Worm (Caenorhabditis elegans) whole organism, L1 larva: Measurements from ENCODE around the gene R09H10.5.

Experiments used
- C16A3.4 ChIP-seq: fragments of 150-350 bp; optimal IDR thresholded peaks from 2 replicates; lab custom pipeline; 2014; ENCODE audit warnings: missing biosample characterization, missing genetic modification characterization
- C34B4.2 ChIP-seq: sonication (generic microtip); optimal IDR thresholded peaks from 2 replicates; lab custom pipeline; 2017; ENCODE audit warnings: mild to moderate bottlenecking, missing genetic modification characterization, missing compliant biosample characterization
- F16B12.6 ChIP-seq: fragments of 150-350 bp; optimal IDR thresholded peaks from 2 replicates; lab custom pipeline; 2014; ENCODE audit warnings: missing biosample characterization, missing genetic modification characterization
- aha-1 ChIP-seq: fragments of 150-350 bp; optimal IDR thresholded peaks from 2 replicates; lab custom pipeline; 2014; ENCODE audit warnings: missing biosample characterization, missing genetic modification characterization
- ceh-8 ChIP-seq: fragments of 200-800 bp; sonication (Bioruptor generic); optimal IDR thresholded peaks from 2 replicates; lab custom pipeline; 2018; ENCODE audit warnings: mild to moderate bottlenecking, missing genetic modification characterization, moderate library complexity, missing compliant biosample characterization
- ces-1 ChIP-seq: fragments of 150-350 bp; optimal IDR thresholded peaks from 2 replicates; lab custom pipeline; 2014; ENCODE audit warnings: missing biosample characterization, missing genetic modification reagents, missing genetic modification characterization
- dpl-1 ChIP-seq, 3 experiments: fragments of 150-350 bp in 2 of 3; sonication (generic microtip) in 1 of 3; optimal IDR thresholded peaks; 2 replicates each; lab custom pipeline; 2014 to 2017; ENCODE audit warnings: missing biosample characterization in 3 of 3, missing genetic modification characterization in 3 of 3, missing genetic modification reagents in 3 of 3
- dsc-1 ChIP-seq: sonication (generic microtip); optimal IDR thresholded peaks from 2 replicates; lab custom pipeline; 2016; ENCODE audit warnings: mild to moderate bottlenecking, missing genetic modification characterization, missing compliant biosample characterization
- egl-13 ChIP-seq: sonication (generic microtip); optimal IDR thresholded peaks from 2 replicates; lab custom pipeline; 2016; ENCODE audit warnings: missing genotype, missing genetic modification reagents, missing genetic modification characterization, missing compliant biosample characterization
- egl-27 ChIP-seq, 2 experiments: fragments of 150-350 bp in 1 of 2; sonication (generic microtip); optimal IDR thresholded peaks; 3 replicates each; lab custom pipeline; 2017 to 2018; ENCODE audit warnings: missing biosample characterization in 2 of 2, missing genetic modification characterization in 2 of 2, missing genetic modification reagents in 2 of 2
- elt-2 ChIP-seq: sonication (generic microtip); optimal IDR thresholded peaks from 2 replicates; lab custom pipeline; 2016; ENCODE audit warnings: missing genetic modification characterization, mild to moderate bottlenecking, inconsistent platforms, missing compliant biosample characterization, missing genetic modification reagents
- elt-3 ChIP-seq, 6 experiments: fragments of 150-350 bp in 1 of 6; sonication (generic microtip); optimal IDR thresholded peaks; 2 replicates each; lab custom pipeline; 2017 to 2018; ENCODE audit warnings: missing biosample characterization in 6 of 6, missing genetic modification characterization in 6 of 6, inconsistent platforms in 1 of 6
- fkh-4 ChIP-seq: sonication (generic microtip); optimal IDR thresholded peaks from 2 replicates; lab custom pipeline; 2016; ENCODE audit warnings: missing compliant biosample characterization, missing genetic modification characterization, borderline replicate concordance
- hlh-4 ChIP-seq: sonication (generic microtip); optimal IDR thresholded peaks from 2 replicates; lab custom pipeline; 2016; ENCODE audit warnings: mild to moderate bottlenecking, missing genetic modification characterization, missing compliant biosample characterization
- isw-1 ChIP-seq: fragments of 200-800 bp; sonication (Bioruptor generic); IDR thresholded peaks from 2 replicates; pipeline ENCODE4 v1.3.6; 2022; ENCODE audit warnings: missing genetic modification characterization, missing compliant biosample characterization
- lin-35 ChIP-seq, 2 experiments: fragments of 150-350 bp; optimal IDR thresholded peaks; 2 replicates each; lab custom pipeline; 2014; ENCODE audit warnings: missing biosample characterization in 2 of 2, missing genetic modification characterization in 2 of 2, missing genetic modification reagents in 2 of 2
- lin-39 ChIP-seq: fragments of 150-350 bp; optimal IDR thresholded peaks from 2 replicates; lab custom pipeline; 2014; ENCODE audit warnings: missing biosample characterization, missing genetic modification reagents, missing genetic modification characterization
- lir-3 ChIP-seq: sonication (generic microtip); optimal IDR thresholded peaks from 2 replicates; lab custom pipeline; 2016; ENCODE audit warnings: mild to moderate bottlenecking, missing genetic modification characterization, moderate library complexity, missing compliant biosample characterization; ENCODE audit not compliant: poor library complexity
- mab-9 ChIP-seq: fragments of 200-800 bp; sonication (Bioruptor generic); IDR thresholded peaks from 2 replicates; pipeline ENCODE4 v1.3.6; 2022; ENCODE audit warnings: missing genetic modification reagents, missing genetic modification characterization, missing compliant biosample characterization
- mef-2 ChIP-seq: fragments of 150-350 bp; optimal IDR thresholded peaks from 2 replicates; lab custom pipeline; 2014; ENCODE audit warnings: missing biosample characterization, missing genetic modification characterization
- nhr-11 ChIP-seq: fragments of 150-350 bp; optimal IDR thresholded peaks from 2 replicates; lab custom pipeline; 2014; ENCODE audit warnings: missing biosample characterization, missing genetic modification characterization
- nhr-28 ChIP-seq: fragments of 150-350 bp; optimal IDR thresholded peaks from 2 replicates; lab custom pipeline; 2014; ENCODE audit warnings: missing biosample characterization, missing genetic modification characterization
- nhr-71 ChIP-seq: sonication (generic microtip); optimal IDR thresholded peaks from 2 replicates; lab custom pipeline; 2016; ENCODE audit warnings: mild to moderate bottlenecking, missing genetic modification characterization, moderate library complexity, missing compliant biosample characterization
- nhr-77 ChIP-seq: fragments of 150-350 bp; optimal IDR thresholded peaks from 2 replicates; lab custom pipeline; 2014; ENCODE audit warnings: missing biosample characterization, missing genetic modification characterization
- nhr-85 ChIP-seq: sonication (generic microtip); peaks from one replicate; lab custom pipeline; 2016; ENCODE audit warnings: missing genetic modification characterization, inconsistent platforms, missing compliant biosample characterization
- pag-3 ChIP-seq: sonication (generic microtip); optimal IDR thresholded peaks from 2 replicates; lab custom pipeline; 2017; ENCODE audit warnings: missing genetic modification characterization, mild to moderate bottlenecking, missing compliant biosample characterization, antibody characterized with exemption, borderline replicate concordance; ENCODE audit not compliant: insufficient read depth
- pqm-1 ChIP-seq: sonication (generic microtip); optimal IDR thresholded peaks from 3 replicates; lab custom pipeline; 2017; ENCODE audit warnings: missing biosample characterization, missing genetic modification characterization
- skn-1 ChIP-seq: fragments of 150-350 bp; optimal IDR thresholded peaks from 2 replicates; lab custom pipeline; 2014; ENCODE audit warnings: missing biosample characterization, missing genetic modification characterization
- sup-37 ChIP-seq: fragments of 200-800 bp; sonication (Bioruptor generic); optimal IDR thresholded peaks from 2 replicates; lab custom pipeline; 2018; ENCODE audit warnings: mild to moderate bottlenecking, missing genetic modification characterization, missing compliant biosample characterization
- swsn-7 ChIP-seq: sonication (generic microtip); optimal IDR thresholded peaks from 2 replicates; lab custom pipeline; 2016; ENCODE audit warnings: missing genetic modification characterization, missing compliant biosample characterization
- tlp-1 ChIP-seq: fragments of 150-350 bp; optimal IDR thresholded peaks from 2 replicates; lab custom pipeline; 2014; ENCODE audit warnings: missing biosample characterization, missing genetic modification characterization
- unc-130 ChIP-seq: fragments of 150-350 bp; optimal IDR thresholded peaks from 2 replicates; lab custom pipeline; 2017; ENCODE audit warnings: missing biosample characterization, missing genetic modification characterization, inconsistent platforms
- unc-98 ChIP-seq: fragments of 200-800 bp; sonication (Bioruptor generic); IDR thresholded peaks from 2 replicates; pipeline ENCODE4 v1.3.6; 2022; ENCODE audit warnings: missing genetic modification characterization, missing compliant biosample characterization
- vab-15 ChIP-seq: sonication (generic microtip); optimal IDR thresholded peaks from 2 replicates; lab custom pipeline; 2017; ENCODE audit warnings: missing genotype, mild to moderate bottlenecking, missing genetic modification characterization, missing compliant biosample characterization
- zip-4 ChIP-seq: fragments of 200-800 bp; sonication (Bioruptor generic); optimal IDR thresholded peaks from 2 replicates; lab custom pipeline; 2018; ENCODE audit warnings: mild to moderate bottlenecking, missing genetic modification characterization, moderate library complexity, missing compliant biosample characterization
- ztf-11 ChIP-seq, 2 experiments: sonication (generic microtip); optimal IDR thresholded peaks; 2 replicates each; lab custom pipeline; 2016 to 2017; ENCODE audit warnings: missing genetic modification characterization in 2 of 2, missing biosample characterization in 1 of 2, missing compliant biosample characterization in 1 of 2
- ztf-4 ChIP-seq: fragments of 150-350 bp; optimal IDR thresholded peaks from 2 replicates; lab custom pipeline; 2014; ENCODE audit warnings: missing biosample characterization, missing genetic modification characterization

R09H10.5 gene

ce11 chrIV:10599983-10600382 is 28.6 kb downstream of the R09H10.5 start, which contains the start of gene R09H10.1:
TSS of gene R09H10.1 (plus strand) at chrIV:10600283.
- no peak for TF ChIP-seq C16A3.4
- no peak for TF ChIP-seq unc-98
- no peak for TF ChIP-seq isw-1 (GFP tag; lab: Robert Waterston, UW)
- no peak for TF ChIP-seq swsn-7 (tag; lab: Kevin White, UChicago)
- TF ChIP-seq nhr-85 (tag; lab: Kevin White, UChicago): no peak
- TF ChIP-seq hlh-4 (tag; lab: Kevin White, UChicago): no peak
- TF ChIP-seq C34B4.2 (tag; lab: Kevin White, UChicago): no peak
- no peak for TF ChIP-seq nhr-28 (tag; lab: Kevin White, UChicago)
- no peak for TF ChIP-seq F16B12.6 (tag; lab: Kevin White, UChicago)
- TF ChIP-seq pag-3 (tag; lab: Kevin White, UChicago): no peak

- TF ChIP-seq ceh-8 (GFP tag; lab: Kevin White, UChicago): no peak
- no peak for TF ChIP-seq isw-1 (GFP tag; lab: Robert Waterston, UW)
- no peak for TF ChIP-seq sup-37 (GFP tag; lab: Kevin White, UChicago)
- no peak for TF ChIP-seq ztf-11 (tag; optimal IDR thresholded peaks at IDR 0.05; lab: Kevin White, UChicago)
- TF ChIP-seq nhr-71 (tag; lab: Kevin White, UChicago): no peak
- TF ChIP-seq tlp-1 (tag; lab: Kevin White, UChicago): no peak
- TF ChIP-seq nhr-11 (tag; lab: Kevin White, UChicago): no peak
- no peak for TF ChIP-seq dpl-1 (GFP tag; optimal IDR thresholded peaks at IDR 0.05; lab: Kevin White, UChicago)
- TF ChIP-seq fkh-4 (tag; lab: Kevin White, UChicago): no peak
- TF ChIP-seq elt-2: no peak
- TF ChIP-seq vab-15 (tag; lab: Kevin White, UChicago): no peak
- TF ChIP-seq aha-1: no peak
- TF ChIP-seq swsn-7 (tag; lab: Kevin White, UChicago): no peak
- no peak for TF ChIP-seq lin-39 (tag; lab: Kevin White, UChicago)
Observed at ce11 chrIV:10596505-10596904, 32.1 kb downstream of the R09H10.5 start, which contains the start of gene C43F9.11. TSS of gene C43F9.11 (plus strand) at chrIV:10596805.

- peak; percentile 24 for TF ChIP-seq dsc-1 (tag; lab: Kevin White, UChicago)
- TF ChIP-seq nhr-77 (tag; lab: Kevin White, UChicago): no peak
Observed at ce11 chrIV:10593570-10593969, 35.1 kb downstream of the R09H10.5 start, which contains the start of gene C43F9.7. TSS of gene C43F9.7 (minus strand) at chrIV:10593670.

DNA sequence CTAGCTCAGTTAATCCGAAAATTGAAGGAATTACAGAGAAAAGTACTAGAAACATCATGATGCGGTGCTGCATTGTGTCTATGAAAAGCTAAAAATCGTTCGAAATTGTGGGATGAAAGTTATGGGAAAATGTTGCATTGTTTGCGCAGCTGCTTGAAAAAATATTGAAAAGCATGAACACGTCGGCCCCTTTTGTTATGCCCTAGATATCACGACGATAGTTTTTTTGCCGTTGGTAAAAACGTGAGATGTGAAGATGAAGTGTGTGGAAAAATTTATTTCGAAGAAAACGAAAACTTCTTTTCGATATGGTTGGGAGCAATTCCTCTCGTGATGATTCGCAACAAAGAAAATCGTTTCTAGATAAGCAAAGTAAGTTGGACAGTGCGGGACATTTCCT is 38.0 kb downstream of the R09H10.5 start, which contains the start of the genes C43F9.5 and nkb-2:
TSS of gene C43F9.5 (minus strand) at position 101 of the 400 bp plus-strand sequence.
TSS of gene nkb-2 (plus strand) at position 277 of the 400 bp plus-strand sequence.
- no peak for TF ChIP-seq egl-27 (tag; optimal IDR thresholded peaks at IDR 0.05; lab: Kevin White, UChicago)
- TF ChIP-seq lin-35 (GFP tag; optimal IDR thresholded peaks at IDR 0.05; lab: Kevin White, UChicago): no peak
- TF ChIP-seq pqm-1: no peak
- TF ChIP-seq ceh-8 (GFP tag; lab: Kevin White, UChicago): no peak
- TF ChIP-seq ztf-4: no peak
- TF ChIP-seq lir-3: no peak
- TF ChIP-seq unc-130 (tag; lab: Kevin White, UChicago): no peak
- TF ChIP-seq hlh-4 (tag; lab: Kevin White, UChicago): no peak
- no peak for TF ChIP-seq zip-4 (GFP tag; lab: Kevin White, UChicago)
- TF ChIP-seq nhr-85 (tag; lab: Kevin White, UChicago): no peak
- no peak for TF ChIP-seq mab-9 (GFP tag; lab: Robert Waterston, UW)
- no peak for TF ChIP-seq elt-3 (tag; optimal IDR thresholded peaks at IDR 0.05; lab: Kevin White, UChicago)

DNA sequence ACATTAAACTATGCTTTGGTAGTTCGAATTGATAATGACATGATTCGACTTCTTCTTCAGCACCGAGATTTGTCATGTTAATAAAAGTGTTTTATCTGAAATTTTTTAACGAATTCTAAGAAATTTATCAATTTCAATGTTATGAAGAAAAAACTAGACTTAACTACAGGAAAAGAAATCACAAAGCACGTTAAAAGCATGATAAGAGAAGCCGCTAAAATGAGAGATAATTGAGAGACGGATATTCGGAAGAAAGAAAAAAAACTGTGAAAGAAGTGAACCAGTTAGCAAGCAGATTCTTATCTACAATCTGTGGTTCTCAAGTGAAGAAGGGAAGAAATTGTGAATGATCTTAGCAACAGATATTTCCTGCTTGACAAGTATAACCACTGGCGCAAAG is 39.6 kb downstream of the R09H10.5 start, which contains the start of gene C43F9.4:
TSS of gene C43F9.4 (minus strand) at position 101 of the 400 bp plus-strand sequence.
- TF ChIP-seq swsn-7 (tag; lab: Kevin White, UChicago): no peak
- TF ChIP-seq egl-13 (tag; lab: Kevin White, UChicago): no peak
- no peak for TF ChIP-seq mef-2 (tag; lab: Kevin White, UChicago)
- TF ChIP-seq F16B12.6 (tag; lab: Kevin White, UChicago): no peak
- no peak for TF ChIP-seq ztf-4
- TF ChIP-seq ces-1 (GFP tag; lab: Kevin White, UChicago): no peak
- no peak for TF ChIP-seq skn-1
